Worm (Caenorhabditis elegans): Measurements from ENCODE around the gene pisy-1.
A peak's percentile ranks its signal among the peaks of the same experiment; 100 is the strongest.

pisy-1 gene

ce11 chrII:12767258-12767824 lies 29.2 kb upstream of the pisy-1 start:
- TF ChIP-seq set-16 (GFP tag; IDR thresholded peaks at IDR 0.05) (peak; percentile 86), lin-38 (GFP tag; IDR thresholded peaks at IDR 0.05) (no peak), attf-4 (tag; optimal IDR thresholded peaks at IDR 0.05) (no peak)

DNA sequence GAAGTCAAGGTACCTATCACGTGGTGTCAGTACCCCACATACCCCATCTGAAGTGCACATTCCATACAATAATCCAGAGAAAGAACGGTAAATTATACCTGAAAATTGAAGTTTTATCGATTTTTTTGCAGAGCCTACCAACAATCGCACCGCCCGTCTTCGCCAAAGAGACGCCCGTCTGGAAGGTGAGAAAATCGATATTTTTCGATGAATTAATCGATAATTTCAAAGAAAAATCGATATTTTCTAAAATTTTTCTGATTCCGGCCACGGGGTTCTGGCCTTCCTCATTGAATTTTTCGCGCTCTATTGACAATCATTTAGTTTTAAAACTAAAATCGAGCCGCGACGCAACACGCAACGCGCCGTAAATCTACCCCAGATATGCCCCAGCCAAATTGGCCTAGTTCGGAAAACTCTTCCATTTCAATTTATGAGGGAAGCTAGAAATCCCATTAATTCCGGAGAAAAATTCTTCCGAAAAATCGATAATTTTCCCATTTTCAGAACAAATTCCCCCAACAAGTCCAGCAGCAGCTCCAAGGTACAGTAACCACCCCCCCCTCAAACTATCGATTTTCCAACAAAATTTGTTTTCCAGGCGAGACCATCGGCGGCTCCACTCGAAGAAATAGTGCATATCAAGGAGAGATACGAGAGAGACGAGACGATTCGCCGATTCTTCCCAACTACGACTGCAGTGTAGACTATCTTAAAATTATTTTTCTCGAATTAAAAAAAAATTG lies 28.5 kb upstream of the pisy-1 start:
- TF ChIP-seq nhr-6 (tag; optimal IDR thresholded peaks at IDR 0.05) (no peak), daf-12 (tag; optimal IDR thresholded peaks at IDR 0.05) (no peak), ces-1 (GFP tag; optimal IDR thresholded peaks at IDR 0.05) (no peak), nhr-48 (tag; optimal IDR thresholded peaks at IDR 0.05) (no peak), ama-1 (optimal IDR thresholded peaks at IDR 0.05) (no peak), arid-1 (GFP tag; conservative IDR thresholded peaks at IDR 0.05) (no peak), T26A8.4 (GFP tag; IDR thresholded peaks at IDR 0.05) (no peak), Y48G9A.11 (GFP tag; IDR thresholded peaks at IDR 0.05) (no peak), ceh-28 (tag; optimal IDR thresholded peaks at IDR 0.05) (peak; percentile 87), mxl-3 (GFP tag; optimal IDR thresholded peaks at IDR 0.05) (no peak), nhr-102 (tag; optimal IDR thresholded peaks at IDR 0.05) (peak; percentile 40), hlh-11 (tag; optimal IDR thresholded peaks at IDR 0.05) (no peak), zag-1 (tag; optimal IDR thresholded peaks at IDR 0.05) (no peak), ZK337.2 (GFP tag; IDR thresholded peaks at IDR 0.05) (no peak), snpc-1.2 (GFP tag; IDR thresholded peaks at IDR 0.05) (0 out of 2 replicates have a peak, but pooled peaks have one; percentile 26), mxl-2 (GFP tag; conservative IDR thresholded peaks at IDR 0.05) (no peak), skn-1 (tag; optimal IDR thresholded peaks at IDR 0.05) (no peak), fos-1 (tag; optimal IDR thresholded peaks at IDR 0.05) (no peak), unc-39 (tag; optimal IDR thresholded peaks at IDR 0.05) (no peak), ztf-11 (tag; optimal IDR thresholded peaks at IDR 0.05) (no peak), F37D6.2 (tag; optimal IDR thresholded peaks at IDR 0.05) (no peak), daf-16 (GFP tag; optimal IDR thresholded peaks at IDR 0.05) (no peak), daf-16 (tag; optimal IDR thresholded peaks at IDR 0.05) (peak; percentile 22), lin-38 (GFP tag; IDR thresholded peaks at IDR 0.05) (peak; percentile 71), zip-11 (GFP tag; IDR thresholded peaks at IDR 0.05) (no peak), nhr-237 (tag; optimal IDR thresholded peaks at IDR 0.05) (no peak), fkh-10 (GFP tag; optimal IDR thresholded peaks at IDR 0.05) (no peak), F10B5.3 (tag; optimal IDR thresholded peaks at IDR 0.05) (peak; percentile 42), nhr-42 (GFP tag; IDR thresholded peaks at IDR 0.05) (0 out of 2 replicates have a peak, but pooled peaks have one; percentile 41), pha-4 (GFP tag; IDR thresholded peaks at IDR 0.05) (0 out of 2 replicates have a peak, but pooled peaks have one; percentile 26), pha-4 (tag; optimal IDR thresholded peaks at IDR 0.05) (no peak), ctbp-1 (GFP tag; IDR thresholded peaks at IDR 0.05) (no peak), zfp-2 (tag; optimal IDR thresholded peaks at IDR 0.05) (no peak), mep-1 (tag; optimal IDR thresholded peaks at IDR 0.05) (no peak), mes-2 (tag; optimal IDR thresholded peaks at IDR 0.05; ENCODE audit: poor library complexity, severe bottlenecking) (no peak), saeg-2 (GFP tag; IDR thresholded peaks at IDR 0.05) (no peak), T20F7.1 (GFP tag; optimal IDR thresholded peaks at IDR 0.05) (no peak), F26F4.8 (GFP tag; conservative IDR thresholded peaks at IDR 0.05) (no peak)
